Fruit fly (Drosophila melanogaster): ENCODE data around the gene CG18789.

DNA sequence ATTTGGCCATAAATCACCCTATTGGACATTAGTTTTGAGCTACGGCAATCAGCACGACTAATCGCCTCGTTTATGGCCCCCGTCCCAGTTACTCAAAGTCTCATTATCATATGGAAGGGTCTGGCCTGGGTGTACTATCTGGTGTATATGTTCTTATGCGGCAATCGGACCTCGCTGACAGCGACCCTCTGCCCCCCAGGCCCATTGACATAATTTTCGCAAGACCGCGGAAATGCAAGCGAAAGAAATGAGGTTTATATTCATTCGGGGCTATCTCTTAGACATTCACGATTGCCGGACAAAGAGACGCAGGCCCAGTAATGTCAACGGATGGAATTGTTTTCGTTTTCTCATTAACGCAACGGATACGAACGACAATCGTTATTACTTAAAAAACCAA, 33.6 kb upstream of the CG18789 start:
- TF ChIP-seq Dll (optimal IDR thresholded peaks at IDR 0.05) (no peak), usp (GFP tag; optimal IDR thresholded peaks at IDR 0.05) (no peak), pan (optimal IDR thresholded peaks at IDR 0.05) (no peak), EcR (GFP tag; optimal IDR thresholded peaks at IDR 0.05) (no peak), psq (optimal IDR thresholded peaks at IDR 0.05) (no peak)
